Fruit fly (Drosophila melanogaster): Measurements from ENCODE around the gene Sec13.

The Sec13 gene

dm6 chr3R:23407880-23408279 lies 51.8 kb downstream of the Sec13 start:
- TF ChIP-seq CG12768 (GFP tag; optimal IDR thresholded peaks at IDR 0.05) (no peak), CG1620 (GFP tag; optimal IDR thresholded peaks at IDR 0.05) (no peak), ovo (GFP tag; optimal IDR thresholded peaks at IDR 0.05) (no peak), cic (GFP tag; optimal IDR thresholded peaks at IDR 0.05) (no peak), CG7101 (tag; optimal IDR thresholded peaks at IDR 0.05) (no peak), CG11617 (GFP tag; optimal IDR thresholded peaks at IDR 0.05) (no peak), Clk (GFP tag; optimal IDR thresholded peaks at IDR 0.05) (no peak), pad (GFP tag; optimal IDR thresholded peaks at IDR 0.05) (no peak)

Measured in whole organism, adult.